Fruit fly (Drosophila melanogaster) whole organism, embryonic: Measurements from ENCODE around the gene CG42852.

Source experiments
- Atf3 ChIP-seq: fragments of 200-800 bp; sonication (Bioruptor generic); optimal IDR thresholded peaks from 3 replicates; lab custom pipeline; 2016; ENCODE audit warnings: missing biosample characterization, missing genetic modification characterization
- CG10321 ChIP-seq: fragments of 200-800 bp; sonication (Bioruptor generic); IDR thresholded peaks from 2 replicates; pipeline ENCODE4 v1.3.6; 2022; ENCODE audit warnings: missing biosample characterization, missing genetic modification characterization
- CG10654 ChIP-seq: fragments of 200-800 bp; sonication (Bioruptor generic); optimal IDR thresholded peaks from 2 replicates; lab custom pipeline; 2016; ENCODE audit warnings: missing biosample characterization, missing genetic modification characterization
- CG10959 ChIP-seq: fragments of 200-800 bp; sonication (Bioruptor generic); IDR thresholded peaks from 2 replicates; pipeline ENCODE4 v1.3.6; 2022; ENCODE audit warnings: missing biosample characterization, missing genetic modification characterization
- CG11504 ChIP-seq: fragments of 200-800 bp; sonication (Bioruptor generic); optimal IDR thresholded peaks from 3 replicates; lab custom pipeline; 2019; ENCODE audit warnings: missing biosample characterization, mild to moderate bottlenecking, missing genetic modification characterization, moderate library complexity
- CG11695 ChIP-seq: fragments of 200-800 bp; sonication (Bioruptor generic); IDR thresholded peaks from 3 replicates; pipeline ENCODE4 v1.3.6; 2022; ENCODE audit warnings: missing biosample characterization, missing genetic modification characterization
- CG15073 ChIP-seq: fragments of 200-800 bp; sonication (Bioruptor generic); optimal IDR thresholded peaks from 2 replicates; lab custom pipeline; 2016; ENCODE audit warnings: missing biosample characterization, missing genetic modification characterization
- CG15696 ChIP-seq: fragments of 200-800 bp; sonication (Bioruptor generic); optimal IDR thresholded peaks from 2 replicates; lab custom pipeline; 2019; ENCODE audit warnings: missing biosample characterization, mild to moderate bottlenecking, missing genetic modification characterization, moderate library complexity
- CG17612 ChIP-seq: fragments of 200-800 bp; sonication (Bioruptor generic); IDR thresholded peaks from 2 replicates; pipeline ENCODE4 v1.3.6; 2022; ENCODE audit warnings: missing biosample characterization, missing genetic modification characterization
- CG2875 ChIP-seq: fragments of 200-800 bp; sonication (Bioruptor generic); optimal IDR thresholded peaks from 2 replicates; lab custom pipeline; 2017; ENCODE audit warnings: missing biosample characterization, mild to moderate bottlenecking, missing genetic modification characterization, missing genetic modification reagents
- CG34224 ChIP-seq: fragments of 200-800 bp; sonication (Bioruptor generic); IDR thresholded peaks from 3 replicates; pipeline ENCODE4 v1.3.6; 2022; ENCODE audit warnings: missing biosample characterization, missing genetic modification characterization; ENCODE audit not compliant: partially characterized antibody
- CG6854 ChIP-seq: fragments of 200-800 bp; sonication (Bioruptor generic); optimal IDR thresholded peaks from 3 replicates; lab custom pipeline; 2017; ENCODE audit warnings: missing biosample characterization, mild to moderate bottlenecking, missing genetic modification characterization
- CG7839 ChIP-seq: fragments of 200-800 bp; sonication (Bioruptor generic); optimal IDR thresholded peaks from 3 replicates; lab custom pipeline; 2018; ENCODE audit warnings: missing biosample characterization, mild to moderate bottlenecking, missing genetic modification characterization, moderate library complexity
- CG8944 ChIP-seq: fragments of 200-800 bp; sonication (Bioruptor generic); optimal IDR thresholded peaks from 3 replicates; lab custom pipeline; 2016; ENCODE audit warnings: missing biosample characterization, missing genetic modification characterization
- Dfd ChIP-seq, 2 experiments: fragments of >200 bp; optimal IDR thresholded peaks; 2 replicates each; lab custom pipeline; 2017; ENCODE audit warnings: missing biosample characterization in 2 of 2, missing genetic modification characterization in 2 of 2
- ERR ChIP-seq: fragments of 200-800 bp; sonication (Bioruptor generic); optimal IDR thresholded peaks from 2 replicates; lab custom pipeline; 2016; ENCODE audit warnings: missing biosample characterization, missing genetic modification characterization
- HLHmδ ChIP-seq: fragments of 200-800 bp; sonication (Bioruptor generic); optimal IDR thresholded peaks from 2 replicates; lab custom pipeline; 2018; ENCODE audit warnings: missing biosample characterization, mild to moderate bottlenecking, missing genetic modification characterization, moderate library complexity
- Myb ChIP-seq: fragments of 200-800 bp; sonication (Bioruptor generic); optimal IDR thresholded peaks from 2 replicates; lab custom pipeline; 2016; ENCODE audit warnings: missing biosample characterization, missing genetic modification characterization
- NK7.1 ChIP-seq: fragments of 200-800 bp; sonication (Bioruptor generic); optimal IDR thresholded peaks from 3 replicates; lab custom pipeline; 2016; ENCODE audit warnings: missing biosample characterization, missing genetic modification characterization
- Opbp ChIP-seq: fragments of 200-800 bp; sonication (Bioruptor generic); IDR thresholded peaks from 3 replicates; pipeline ENCODE4 v1.3.6; 2022; ENCODE audit warnings: missing biosample characterization, missing genetic modification characterization; ENCODE audit not compliant: partially characterized antibody
- Scr ChIP-seq: fragments of 200-800 bp; sonication (Bioruptor generic); IDR thresholded peaks from 2 replicates; pipeline ENCODE4 v1.3.6; 2022; ENCODE audit warnings: missing biosample characterization, missing genetic modification characterization; ENCODE audit not compliant: partially characterized antibody
- Usf ChIP-seq: fragments of 200-800 bp; sonication (Bioruptor generic); optimal IDR thresholded peaks from 2 replicates; lab custom pipeline; 2017; ENCODE audit warnings: missing genotype, missing biosample characterization, missing genetic modification characterization
- Xrp1 ChIP-seq: fragments of 200-800 bp; sonication (Bioruptor generic); IDR thresholded peaks from 2 replicates; pipeline ENCODE4 v1.3.6; 2022; ENCODE audit warnings: missing biosample characterization, missing genetic modification characterization
- ab ChIP-seq: fragments of 200-800 bp; sonication (Bioruptor generic); optimal IDR thresholded peaks from 2 replicates; lab custom pipeline; 2016; ENCODE audit warnings: missing biosample characterization, missing genetic modification characterization
- abd-A ChIP-seq: fragments of 200-800 bp; sonication (Bioruptor generic); optimal IDR thresholded peaks from 3 replicates; lab custom pipeline; 2019; ENCODE audit warnings: missing biosample characterization, mild to moderate bottlenecking, missing genetic modification characterization, moderate library complexity
- aop ChIP-seq: fragments of 200-800 bp; sonication (Bioruptor generic); IDR thresholded peaks from 2 replicates; pipeline ENCODE4 v1.3.6; 2022; ENCODE audit warnings: missing biosample characterization, missing genetic modification characterization
- bsh ChIP-seq, 2 experiments: fragments of 200-800 bp; sonication (Bioruptor generic); optimal IDR thresholded peaks; 2 replicates each; lab custom pipeline; 2017 to 2018; ENCODE audit warnings: mild to moderate bottlenecking in 2 of 2, missing biosample characterization in 2 of 2, missing genetic modification characterization in 2 of 2, moderate library complexity in 1 of 2
- cg ChIP-seq: fragments of 200-800 bp; sonication (Bioruptor generic); optimal IDR thresholded peaks from 3 replicates; lab custom pipeline; 2019; ENCODE audit warnings: missing biosample characterization, mild to moderate bottlenecking, missing genetic modification characterization, moderate library complexity
- ci ChIP-seq: fragments of 200-800 bp; sonication (Bioruptor generic); IDR thresholded peaks from 3 replicates; pipeline ENCODE4 v1.3.6; 2022; ENCODE audit warnings: missing biosample characterization, missing genetic modification characterization
- crol ChIP-seq: fragments of 200-800 bp; sonication (Bioruptor generic); IDR thresholded peaks from 2 replicates; pipeline ENCODE4 v1.3.6; 2022; ENCODE audit warnings: missing biosample characterization, missing genetic modification characterization
- disco-r ChIP-seq: fragments of 200-800 bp; sonication (Bioruptor generic); optimal IDR thresholded peaks from 2 replicates; lab custom pipeline; 2016; ENCODE audit warnings: missing biosample characterization, missing genetic modification characterization
- dm ChIP-seq: fragments of 200-800 bp; sonication (Bioruptor generic); optimal IDR thresholded peaks from 3 replicates; lab custom pipeline; 2016; ENCODE audit warnings: missing biosample characterization, missing genetic modification characterization
- gcm ChIP-seq: fragments of 200-800 bp; sonication (Bioruptor generic); optimal IDR thresholded peaks from 2 replicates; lab custom pipeline; 2019; ENCODE audit warnings: missing biosample characterization, mild to moderate bottlenecking, missing genetic modification characterization, moderate library complexity
- gsb-n ChIP-seq: fragments of 200-800 bp; sonication (Bioruptor generic); optimal IDR thresholded peaks from 3 replicates; lab custom pipeline; 2018; ENCODE audit warnings: missing biosample characterization, mild to moderate bottlenecking, missing genetic modification characterization
- hth ChIP-seq: fragments of >200 bp; optimal IDR thresholded peaks from 2 replicates; lab custom pipeline; 2017; ENCODE audit warnings: inconsistent platforms
- knrl ChIP-seq: fragments of 200-800 bp; sonication (Bioruptor generic); IDR thresholded peaks from 3 replicates; pipeline ENCODE4 v1.3.6; 2022; ENCODE audit warnings: missing biosample characterization, missing genetic modification characterization; ENCODE audit not compliant: partially characterized antibody
- lilli ChIP-seq: fragments of 200-800 bp; sonication (Bioruptor generic); optimal IDR thresholded peaks from 3 replicates; lab custom pipeline; 2016; ENCODE audit warnings: missing biosample characterization, missing genetic modification characterization
- nerfin-1 ChIP-seq: fragments of 200-800 bp; sonication (Bioruptor generic); optimal IDR thresholded peaks from 3 replicates; lab custom pipeline; 2019; ENCODE audit warnings: missing biosample characterization, mild to moderate bottlenecking, missing genetic modification characterization, moderate library complexity
- onecut ChIP-seq: fragments of 200-800 bp; sonication (Bioruptor generic); IDR thresholded peaks from 2 replicates; pipeline ENCODE4 v1.3.6; 2022; ENCODE audit warnings: missing biosample characterization, missing genetic modification characterization
- pan ChIP-seq, 4 experiments: fragments of >200 bp in 3 of 4; fragments of 200-800 bp in 1 of 4; sonication (Bioruptor generic) in 1 of 4; optimal IDR thresholded peaks in 3 of 4; IDR thresholded peaks in 1 of 4; 2 replicates each; pipeline versions ENCODE4 v1.3.6 to Lab custom; 2017 to 2022; ENCODE audit warnings: missing biosample characterization in 2 of 4, missing genetic modification characterization in 2 of 4, mixed read lengths in 1 of 4
- phol ChIP-seq: fragments of 200-800 bp; sonication (Bioruptor generic); optimal IDR thresholded peaks from 3 replicates; lab custom pipeline; 2018; ENCODE audit warnings: missing biosample characterization, mild to moderate bottlenecking, missing genetic modification characterization, moderate library complexity
- scrt ChIP-seq: fragments of 200-800 bp; sonication (Bioruptor generic); optimal IDR thresholded peaks from 2 replicates; lab custom pipeline; 2018; ENCODE audit warnings: missing biosample characterization, mild to moderate bottlenecking, missing genetic modification characterization, moderate library complexity
- slbo ChIP-seq: fragments of 200-800 bp; sonication (Bioruptor generic); IDR thresholded peaks from 2 replicates; pipeline ENCODE4 v1.3.6; 2022; ENCODE audit warnings: missing biosample characterization, missing genetic modification characterization
- zfh1 ChIP-seq: fragments of 200-800 bp; sonication (Bioruptor generic); IDR thresholded peaks from 3 replicates; pipeline ENCODE4 v1.3.6; 2022; ENCODE audit warnings: missing biosample characterization, missing genetic modification characterization

CG42852 gene

dm6 chr3L:16762203-16762997 lies 7.1 kb downstream of the CG42852 start (continued):
- no peak for TF ChIP-seq CG6854 (GFP tag; lab: Kevin White, UChicago)
- TF ChIP-seq bsh (GFP tag; optimal IDR thresholded peaks at IDR 0.05; lab: Kevin White, UChicago): peak; percentile 9 to 64

dm6 chr3L:16765647-16766628 lies 10.6 kb downstream of the CG42852 start, which contains the start of gene Nrt:
TSS of gene Nrt (plus strand) at chr3L:16766072.
- TF ChIP-seq ci (GFP tag; lab: Robert Waterston, UW) (peak; percentile 57; the same call in 2 of the 3 replicates), NK7.1 (GFP tag; lab: Kevin White, UChicago) (peak; percentile 7), CG11504 (tag; lab: Kevin White, UChicago) (peak; percentile 73), pan (optimal IDR thresholded peaks at IDR 0.05; lab: Kevin White, UChicago) (no peak), pan (GFP tag; optimal IDR thresholded peaks at IDR 0.05 in 1 of 2, IDR thresholded peaks at IDR 0.05 in 1 of 2) (no peak), gsb-n (peak; percentile 75), Scr (GFP tag; lab: Robert Waterston, UW) (0 out of 2 replicates have a peak, but pooled peaks have one; percentile 34), Opbp (peak; percentile 64), gcm (GFP tag; lab: Kevin White, UChicago) (peak; percentile 97), abd-A (peak; percentile 18), cg (GFP tag; lab: Kevin White, UChicago) (peak; percentile 78), nerfin-1 (tag; lab: Kevin White, UChicago) (peak; percentile 57), CG8944 (GFP tag; lab: Kevin White, UChicago) (no peak), CG15696 (tag; lab: Kevin White, UChicago) (peak; percentile 54), aop (no peak), dm (GFP tag; lab: Kevin White, UChicago) (no peak), HLHmδ (GFP tag; lab: Kevin White, UChicago) (peak; percentile 55), knrl (GFP tag; lab: Robert Waterston, UW) (no peak; the same call in 1 of the 3 replicates), CG2875 (GFP tag; lab: Kevin White, UChicago) (peak; percentile 27), Myb (GFP tag; lab: Kevin White, UChicago) (no peak), Usf (GFP tag; lab: Kevin White, UChicago) (no peak), disco-r (GFP tag; lab: Kevin White, UChicago) (no peak), ab (GFP tag; lab: Kevin White, UChicago) (no peak), CG10321 (GFP tag; lab: Robert Waterston, UW) (no peak), CG11695 (peak; percentile 69; the same call in 2 of the 3 replicates), scrt (GFP tag; lab: Kevin White, UChicago) (peak; percentile 45), CG17612 (no peak), CG10959 (GFP tag; lab: Robert Waterston, UW) (no peak), Xrp1 (peak; percentile 80), Dfd (GFP tag; optimal IDR thresholded peaks at IDR 0.05; lab: Kevin White, UChicago) (no peak), slbo (GFP tag; lab: Robert Waterston, UW) (peak; percentile 23; the same call in 1 of the 2 replicates), Atf3 (GFP tag; lab: Kevin White, UChicago) (no peak), CG7839 (peak; percentile 63), lilli (GFP tag; lab: Kevin White, UChicago) (peak; percentile 31), zfh1 (GFP tag; lab: Robert Waterston, UW) (peak; percentile 39; the same call in 1 of the 3 replicates), CG34224 (peak; percentile 25; the same call in 1 of the 3 replicates), CG10654 (no peak), crol (GFP tag; lab: Robert Waterston, UW) (no peak), ERR (no peak), CG15073 (no peak), hth (no peak), onecut (GFP tag; lab: Robert Waterston, UW) (peak; percentile 33; the same call in 1 of the 2 replicates), phol (tag; lab: Kevin White, UChicago) (peak; percentile 57)
